Fruit fly (Drosophila melanogaster): ENCODE results near the gene CG34302.

CG34302 gene

dm6 chr3R:9783240-9783917 is 40.2 kb downstream of the CG34302 start (continued):
- TF ChIP-seq fd64A (GFP tag; optimal IDR thresholded peaks at IDR 0.05), result no peak
- TF ChIP-seq hbn (GFP tag; IDR thresholded peaks at IDR 0.05; ENCODE audit: partially characterized antibody), result no peak
- TF ChIP-seq H2.0 (GFP tag; IDR thresholded peaks at IDR 0.05), result no peak
- TF ChIP-seq pum (GFP tag; optimal IDR thresholded peaks at IDR 0.05), result no peak
- no peak for TF ChIP-seq CG2129 (GFP tag; IDR thresholded peaks at IDR 0.05; ENCODE audit: partially characterized antibody)
- TF ChIP-seq wek (GFP tag; optimal IDR thresholded peaks at IDR 0.05), result no peak
- no peak for TF ChIP-seq CG4854 (GFP tag; optimal IDR thresholded peaks at IDR 0.05)
- no peak for TF ChIP-seq CG31224 (GFP tag; IDR thresholded peaks at IDR 0.05)
- TF ChIP-seq phol (tag; optimal IDR thresholded peaks at IDR 0.05), result peak; percentile 16
- no peak for TF ChIP-seq CG9727 (GFP tag; optimal IDR thresholded peaks at IDR 0.05)
- TF ChIP-seq vvl (GFP tag; IDR thresholded peaks at IDR 0.05), result 0 out of 2 replicates have a peak, but pooled peaks have one; percentile 8
- no peak for TF ChIP-seq D (optimal IDR thresholded peaks at IDR 0.05)
- no peak for TF ChIP-seq D (GFP tag; optimal IDR thresholded peaks at IDR 0.05)
- no peak for TF ChIP-seq HLH4C (GFP tag; IDR thresholded peaks at IDR 0.05; ENCODE audit: partially characterized antibody)
- TF ChIP-seq CG1529 (GFP tag; optimal IDR thresholded peaks at IDR 0.05), result no peak
- no peak for TF ChIP-seq gsb (GFP tag; IDR thresholded peaks at IDR 0.05)
- no peak for TF ChIP-seq CG15514 (GFP tag; optimal IDR thresholded peaks at IDR 0.05)
- TF ChIP-seq CG10321 (GFP tag; IDR thresholded peaks at IDR 0.05), result no peak
- TF ChIP-seq CG10431 (GFP tag; optimal IDR thresholded peaks at IDR 0.05), result no peak
- no peak for TF ChIP-seq tio (GFP tag; optimal IDR thresholded peaks at IDR 0.05)
- peak; percentile 35 for TF ChIP-seq CG2712 (tag; optimal IDR thresholded peaks at IDR 0.05)
- TF ChIP-seq Atf6 (GFP tag; IDR thresholded peaks at IDR 0.05), result no peak
- no peak for TF ChIP-seq wdn (GFP tag; IDR thresholded peaks at IDR 0.05)
- TF ChIP-seq gfzf (GFP tag; optimal IDR thresholded peaks at IDR 0.05), result no peak
- TF ChIP-seq cato (GFP tag; optimal IDR thresholded peaks at IDR 0.05; ENCODE audit: borderline replicate concordance), result no peak
- TF ChIP-seq zfh1 (GFP tag; IDR thresholded peaks at IDR 0.05), result no peak
- no peak for TF ChIP-seq CG13775 (GFP tag; optimal IDR thresholded peaks at IDR 0.05)
- no peak for TF ChIP-seq bcd (GFP tag; optimal IDR thresholded peaks at IDR 0.05)
- TF ChIP-seq Xrp1 (GFP tag; IDR thresholded peaks at IDR 0.05), result no peak
- no peak for TF ChIP-seq insv (GFP tag; optimal IDR thresholded peaks at IDR 0.05)
- TF ChIP-seq sim (GFP tag; IDR thresholded peaks at IDR 0.05), result no peak
- TF ChIP-seq CG12299 (tag; optimal IDR thresholded peaks at IDR 0.05), result no peak
- TF ChIP-seq CG6689 (GFP tag; IDR thresholded peaks at IDR 0.05), result no peak
- TF ChIP-seq CG3281 (GFP tag; optimal IDR thresholded peaks at IDR 0.05), result no peak
- TF ChIP-seq CG11085 (GFP tag; IDR thresholded peaks at IDR 0.05), result no peak
- TF ChIP-seq CG17829 (tag; optimal IDR thresholded peaks at IDR 0.05), result no peak

DNA sequence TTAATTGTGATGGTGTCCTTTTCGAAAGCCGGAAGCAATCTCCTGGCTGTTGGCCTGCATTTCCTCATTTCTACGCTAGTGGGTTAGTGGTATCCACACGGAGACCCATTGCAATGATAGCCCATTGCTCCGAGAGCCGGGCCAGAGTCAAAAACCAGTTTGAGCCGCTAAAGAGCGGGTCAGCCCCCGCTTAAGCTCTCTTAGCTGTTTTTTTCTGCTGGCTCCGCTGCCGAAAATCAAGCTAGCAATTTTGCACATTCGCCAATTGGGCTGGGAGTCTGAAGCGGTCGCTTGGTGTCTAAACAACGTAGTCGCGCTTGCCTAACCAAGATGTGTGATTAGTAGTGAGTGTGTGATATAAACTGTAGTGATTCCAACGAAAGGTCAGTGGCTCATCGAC is 43.9 kb downstream of the CG34302 start, which contains the start of gene CG12947:
CG12947 (plus strand) TSS at position 301 of the 400 bp plus-strand sequence.
- TF ChIP-seq dimm (GFP tag; IDR thresholded peaks at IDR 0.05) (no peak), Tbp (GFP tag; optimal IDR thresholded peaks at IDR 0.05) (no peak), CG9932 (GFP tag; IDR thresholded peaks at IDR 0.05) (0 out of 2 replicates have a peak, but pooled peaks have one; percentile 11), Bdp1 (GFP tag; optimal IDR thresholded peaks at IDR 0.05) (no peak), CG17912 (GFP tag; optimal IDR thresholded peaks at IDR 0.05) (no peak), chm (GFP tag; IDR thresholded peaks at IDR 0.05) (0 out of 2 replicates have a peak, but pooled peaks have one; percentile 12), Antp (GFP tag; optimal IDR thresholded peaks at IDR 0.05) (no peak), zen2 (GFP tag; IDR thresholded peaks at IDR 0.05; ENCODE audit: partially characterized antibody) (no peak), Dbx (GFP tag; IDR thresholded peaks at IDR 0.05) (0 out of 3 replicates have a peak, but pooled peaks have one; percentile 14), Drgx (GFP tag; IDR thresholded peaks at IDR 0.05) (0 out of 2 replicates have a peak, but pooled peaks have one; percentile 21), run (tag; optimal IDR thresholded peaks at IDR 0.05) (no peak), Med (GFP tag) (peak; percentile 51), Scr (GFP tag; IDR thresholded peaks at IDR 0.05; ENCODE audit: partially characterized antibody) (peak; percentile 11; the same call in 1 of the 2 replicates), CG3163 (GFP tag; optimal IDR thresholded peaks at IDR 0.05) (peak; percentile 26), pan (optimal IDR thresholded peaks at IDR 0.05) (no peak), pan (GFP tag; optimal IDR thresholded peaks at IDR 0.05 in 1 of 2, IDR thresholded peaks at IDR 0.05 in 1 of 2) (no peak), slp2 (GFP tag; optimal IDR thresholded peaks at IDR 0.05) (no peak)

All from whole organism, embryonic.